Fruit fly (Drosophila melanogaster): ENCODE measurements around the gene ctp.

The ctp gene

dm6 chrX:4684444-4684924 lies 3.1 kb upstream of the ctp start:
- peak; percentile 51 for TF ChIP-seq oc (tag; optimal IDR thresholded peaks at IDR 0.05)
- TF ChIP-seq CG7271 (tag; optimal IDR thresholded peaks at IDR 0.05): no peak
- peak; percentile 90 for TF ChIP-seq Myb (GFP tag; optimal IDR thresholded peaks at IDR 0.05)
- peak; percentile 89 for TF ChIP-seq Elba2 (GFP tag; optimal IDR thresholded peaks at IDR 0.05)
- TF ChIP-seq pb (GFP tag; optimal IDR thresholded peaks at IDR 0.05): peak; percentile 82
- TF ChIP-seq prd (optimal IDR thresholded peaks at IDR 0.05): no peak
- peak; percentile 93 for TF ChIP-seq prd (GFP tag; IDR thresholded peaks at IDR 0.05)
- no peak for TF ChIP-seq hth (optimal IDR thresholded peaks at IDR 0.05)
- TF ChIP-seq CG13296 (GFP tag; optimal IDR thresholded peaks at IDR 0.05): peak; percentile 77
- TF ChIP-seq dmrt99B (tag; optimal IDR thresholded peaks at IDR 0.05): peak; percentile 80
- TF ChIP-seq CG34376 (GFP tag; optimal IDR thresholded peaks at IDR 0.05): peak; percentile 93
- peak; percentile 86 for TF ChIP-seq CG4404 (GFP tag; IDR thresholded peaks at IDR 0.05)
- TF ChIP-seq zen (tag; optimal IDR thresholded peaks at IDR 0.05): peak; percentile 54
- peak; percentile 65 for TF ChIP-seq CG14860 (GFP tag; IDR thresholded peaks at IDR 0.05; ENCODE audit: partially characterized antibody)
- TF ChIP-seq CG6813 (GFP tag; optimal IDR thresholded peaks at IDR 0.05): peak; percentile 56
- TF ChIP-seq dati (GFP tag; IDR thresholded peaks at IDR 0.05): peak; percentile 56; the same call in 1 of the 2 replicates
- TF ChIP-seq her (GFP tag; optimal IDR thresholded peaks at IDR 0.05): peak; percentile 86
- TF ChIP-seq pfk (GFP tag; optimal IDR thresholded peaks at IDR 0.05): peak; percentile 16
- TF ChIP-seq zfh1 (GFP tag; IDR thresholded peaks at IDR 0.05): peak; percentile 91
- peak; percentile 76 for TF ChIP-seq CG3281 (GFP tag; optimal IDR thresholded peaks at IDR 0.05)
- peak; percentile 73 for TF ChIP-seq klu (GFP tag; IDR thresholded peaks at IDR 0.05)
- TF ChIP-seq CG6654 (GFP tag; optimal IDR thresholded peaks at IDR 0.05): peak; percentile 39
- peak; percentile 57 for TF ChIP-seq nom (GFP tag; optimal IDR thresholded peaks at IDR 0.05)
- no peak for TF ChIP-seq CG18476 (GFP tag; optimal IDR thresholded peaks at IDR 0.05)
- peak; percentile 85 for TF ChIP-seq CG15269 (tag; optimal IDR thresholded peaks at IDR 0.05)
- peak; percentile 34 for TF ChIP-seq ATbp (GFP tag; optimal IDR thresholded peaks at IDR 0.05)
- peak; percentile 87 for TF ChIP-seq ftz-f1 (GFP tag; optimal IDR thresholded peaks at IDR 0.05)
- TF ChIP-seq CG16813 (GFP tag; IDR thresholded peaks at IDR 0.05; ENCODE audit: partially characterized antibody): peak; percentile 89
- TF ChIP-seq CG8281 (tag; optimal IDR thresholded peaks at IDR 0.05): peak; percentile 51
- peak; percentile 45 for TF ChIP-seq CG4854 (GFP tag; optimal IDR thresholded peaks at IDR 0.05)
- TF ChIP-seq NC2α (GFP tag; optimal IDR thresholded peaks at IDR 0.05): peak; percentile 29
- peak; percentile 93 for TF ChIP-seq CG7786 (GFP tag; optimal IDR thresholded peaks at IDR 0.05)
- TF ChIP-seq Lhr (GFP tag; optimal IDR thresholded peaks at IDR 0.05): peak; percentile 76
- peak; percentile 85 for TF ChIP-seq chm (GFP tag; IDR thresholded peaks at IDR 0.05)
- TF ChIP-seq Lpt (GFP tag; optimal IDR thresholded peaks at IDR 0.05): no peak
- no peak for TF ChIP-seq Eip74EF (GFP tag; optimal IDR thresholded peaks at IDR 0.05)
- TF ChIP-seq nerfin-1 (tag; optimal IDR thresholded peaks at IDR 0.05): peak; percentile 64
- TF ChIP-seq CG4617 (GFP tag; optimal IDR thresholded peaks at IDR 0.05; ENCODE audit: borderline replicate concordance): peak; percentile 78
- peak; percentile 91 for TF ChIP-seq CG42726 (GFP tag; IDR thresholded peaks at IDR 0.05; ENCODE audit: partially characterized antibody)
- TF ChIP-seq CG32532 (GFP tag; IDR thresholded peaks at IDR 0.05): peak; percentile 93
- TF ChIP-seq ara (GFP tag; IDR thresholded peaks at IDR 0.05): peak; percentile 64
- TF ChIP-seq MESR4 (GFP tag; optimal IDR thresholded peaks at IDR 0.05): peak; percentile 84
- peak; percentile 79 for TF ChIP-seq CrebB (tag; optimal IDR thresholded peaks at IDR 0.05)
- TF ChIP-seq CG14965 (GFP tag; optimal IDR thresholded peaks at IDR 0.05; ENCODE audit: borderline replicate concordance): no peak
- TF ChIP-seq Meics (GFP tag; optimal IDR thresholded peaks at IDR 0.05): peak; percentile 84
- TF ChIP-seq CG33213 (GFP tag; optimal IDR thresholded peaks at IDR 0.05): peak; percentile 75
- peak; percentile 5 for TF ChIP-seq hkb (optimal IDR thresholded peaks at IDR 0.05)
- peak; percentile 88 for TF ChIP-seq hkb (GFP tag; IDR thresholded peaks at IDR 0.05)
- TF ChIP-seq gcm (GFP tag; optimal IDR thresholded peaks at IDR 0.05): peak; percentile 51
- peak; percentile 70 for TF ChIP-seq CG1602 (GFP tag; optimal IDR thresholded peaks at IDR 0.05)
